Fruit fly (Drosophila melanogaster): ENCODE measurements around the gene Spindly.

Gene Spindly

DNA sequence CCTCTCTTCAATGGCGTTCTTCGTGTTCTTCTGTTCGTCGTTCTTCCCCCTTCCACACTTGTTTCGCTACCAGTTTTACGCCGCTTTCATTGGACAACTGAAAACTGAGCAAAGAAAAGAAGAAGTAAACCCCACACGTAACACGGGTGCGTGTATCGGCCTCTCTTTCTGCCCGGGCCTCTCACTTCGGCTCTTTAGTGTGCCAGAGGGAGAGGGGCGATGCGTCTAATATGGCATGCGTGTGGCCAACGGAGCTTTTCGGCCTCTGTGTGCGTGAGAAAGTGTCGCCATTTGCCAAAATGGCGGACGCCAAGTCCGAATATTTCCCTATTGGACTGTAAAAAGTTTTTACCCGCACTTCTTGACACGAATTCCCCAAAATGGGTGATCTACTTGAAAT is 9.9 kb upstream of the Spindly start (continued):
- TF ChIP-seq CG5953 (GFP tag; IDR thresholded peaks at IDR 0.05) (no peak), tll (GFP tag; optimal IDR thresholded peaks at IDR 0.05) (no peak), CG13775 (GFP tag; optimal IDR thresholded peaks at IDR 0.05) (no peak), CG8290 (GFP tag; optimal IDR thresholded peaks at IDR 0.05) (no peak), CG8290 (tag; optimal IDR thresholded peaks at IDR 0.05) (no peak), sim (GFP tag; IDR thresholded peaks at IDR 0.05) (no peak), lab (GFP tag; optimal IDR thresholded peaks at IDR 0.05) (no peak), CG3847 (GFP tag; IDR thresholded peaks at IDR 0.05) (no peak), ind (GFP tag; optimal IDR thresholded peaks at IDR 0.05) (no peak), chm (GFP tag; IDR thresholded peaks at IDR 0.05) (peak; percentile 69), zfh1 (GFP tag; IDR thresholded peaks at IDR 0.05) (no peak), Dp (GFP tag; optimal IDR thresholded peaks at IDR 0.05) (no peak), emc (GFP tag; optimal IDR thresholded peaks at IDR 0.05) (no peak), CG13894 (tag; optimal IDR thresholded peaks at IDR 0.05) (no peak), CG8478 (optimal IDR thresholded peaks at IDR 0.05) (peak; percentile 81), CG2678 (tag; optimal IDR thresholded peaks at IDR 0.05) (no peak), CrebB (tag; optimal IDR thresholded peaks at IDR 0.05) (no peak), sr (GFP tag; IDR thresholded peaks at IDR 0.05) (peak; percentile 39; the same call in 1 of the 3 replicates), knrl (GFP tag; IDR thresholded peaks at IDR 0.05; ENCODE audit: partially characterized antibody) (no peak), D19B (GFP tag; optimal IDR thresholded peaks at IDR 0.05) (no peak), Med (GFP tag) (peak; percentile 36), oc (tag; optimal IDR thresholded peaks at IDR 0.05) (peak; percentile 16), CG6175 (GFP tag; IDR thresholded peaks at IDR 0.05) (no peak), Poxn (GFP tag; IDR thresholded peaks at IDR 0.05) (no peak), CoRest (tag; optimal IDR thresholded peaks at IDR 0.05) (peak; percentile 42), CG11456 (GFP tag; IDR thresholded peaks at IDR 0.05) (no peak), HmgZ (tag; optimal IDR thresholded peaks at IDR 0.05) (no peak), CG1832 (GFP tag; optimal IDR thresholded peaks at IDR 0.05) (peak; percentile 91), Sin3A (optimal IDR thresholded peaks at IDR 0.05) (no peak), CG10366 (GFP tag; IDR thresholded peaks at IDR 0.05) (no peak), kni (GFP tag; optimal IDR thresholded peaks at IDR 0.05) (no peak), CG4404 (GFP tag; IDR thresholded peaks at IDR 0.05) (no peak), peb (GFP tag; IDR thresholded peaks at IDR 0.05) (no peak), Sry-δ (GFP tag; optimal IDR thresholded peaks at IDR 0.05) (no peak), run (tag; optimal IDR thresholded peaks at IDR 0.05) (no peak), sqz (GFP tag; optimal IDR thresholded peaks at IDR 0.05) (no peak), NK7.1 (GFP tag; optimal IDR thresholded peaks at IDR 0.05) (no peak), Meics (GFP tag; optimal IDR thresholded peaks at IDR 0.05) (no peak), odd (GFP tag; optimal IDR thresholded peaks at IDR 0.05) (no peak), ac (GFP tag; optimal IDR thresholded peaks at IDR 0.05) (no peak), Bgb (GFP tag; IDR thresholded peaks at IDR 0.05; ENCODE audit: partially characterized antibody) (peak; percentile 27; the same call in 1 of the 2 replicates), unc-4 (GFP tag; IDR thresholded peaks at IDR 0.05; ENCODE audit: partially characterized antibody) (no peak), CG6813 (GFP tag; optimal IDR thresholded peaks at IDR 0.05) (no peak), row (GFP tag; IDR thresholded peaks at IDR 0.05) (no peak), Trl (optimal IDR thresholded peaks at IDR 0.05) (peak in 1 of 2 experiments; percentile 22), Trl (GFP tag; optimal IDR thresholded peaks at IDR 0.05) (no peak), ci (GFP tag; IDR thresholded peaks at IDR 0.05) (0 out of 3 replicates have a peak, but pooled peaks have one; percentile 15), sima (GFP tag; optimal IDR thresholded peaks at IDR 0.05) (no peak), cg (GFP tag; optimal IDR thresholded peaks at IDR 0.05) (peak; percentile 76), Hand (GFP tag; optimal IDR thresholded peaks at IDR 0.05) (no peak), Ets97D (GFP tag; optimal IDR thresholded peaks at IDR 0.05) (no peak), amos (GFP tag; IDR thresholded peaks at IDR 0.05; ENCODE audit: partially characterized antibody) (no peak), CG17385 (GFP tag; optimal IDR thresholded peaks at IDR 0.05) (peak; percentile 53)

Data from whole organism, embryonic.